Worm (Caenorhabditis elegans) whole organism, young adult: ENCODE measurements around the gene C04G2.5.

ENCODE experiments used
- B0261.1 ChIP-seq: sonication (generic microtip); optimal IDR thresholded peaks from 2 replicates; lab custom pipeline; 2016; ENCODE audit warnings: mild to moderate bottlenecking, missing genetic modification characterization, moderate library complexity, missing compliant biosample characterization
- F22D6.2 ChIP-seq: sonication (generic microtip); optimal IDR thresholded peaks from 2 replicates; lab custom pipeline; 2016; ENCODE audit warnings: mild to moderate bottlenecking, missing genetic modification characterization, missing compliant biosample characterization
- F23B12.7 ChIP-seq: sonication (generic microtip); optimal IDR thresholded peaks from 2 replicates; lab custom pipeline; 2017; ENCODE audit warnings: missing genetic modification characterization, mild to moderate bottlenecking, missing compliant biosample characterization, antibody characterized with exemption, moderate library complexity; ENCODE audit not compliant: insufficient read depth
- F37B4.10 ChIP-seq: fragments of 200-800 bp; sonication (Bioruptor generic); IDR thresholded peaks from 2 replicates; pipeline ENCODE4 v1.3.6; 2022; ENCODE audit warnings: missing genetic modification characterization, missing compliant biosample characterization
- F39B2.1 ChIP-seq: fragments of 200-800 bp; sonication (Bioruptor generic); IDR thresholded peaks from 2 replicates; pipeline ENCODE4 v1.3.6; 2022; ENCODE audit warnings: missing genetic modification reagents, missing genetic modification characterization, missing compliant biosample characterization
- F52B5.7 ChIP-seq: sonication (generic microtip); optimal IDR thresholded peaks from 2 replicates; lab custom pipeline; 2016; ENCODE audit warnings: mild to moderate bottlenecking, missing genetic modification characterization, missing compliant biosample characterization
- F55B11.4 ChIP-seq: sonication (generic microtip); optimal IDR thresholded peaks from 2 replicates; lab custom pipeline; 2016; ENCODE audit warnings: missing compliant biosample characterization, missing genetic modification characterization, borderline replicate concordance; ENCODE audit not compliant: insufficient read depth
- F57A8.1 ChIP-seq: fragments of 200-800 bp; sonication (Bioruptor generic); optimal IDR thresholded peaks from 2 replicates; lab custom pipeline; 2018; ENCODE audit warnings: mild to moderate bottlenecking, missing genetic modification characterization, moderate library complexity, missing compliant biosample characterization
- F57C9.4 ChIP-seq: sonication (generic microtip); optimal IDR thresholded peaks from 2 replicates; lab custom pipeline; 2017; ENCODE audit warnings: mild to moderate bottlenecking, missing genetic modification characterization, missing compliant biosample characterization
- Y67H2A.10 ChIP-seq: fragments of 200-800 bp; sonication (Bioruptor generic); conservative IDR thresholded peaks from 2 replicates; pipeline ENCODE4 v1.3.6; 2022; ENCODE audit warnings: missing genetic modification reagents, missing genetic modification characterization, missing compliant biosample characterization
- aptf-3 ChIP-seq: fragments of 200-800 bp; sonication (Bioruptor generic); IDR thresholded peaks from 2 replicates; pipeline ENCODE4 v1.3.6; 2022; ENCODE audit warnings: missing genetic modification characterization, missing compliant biosample characterization
- atf-7 ChIP-seq: sonication (generic microtip); optimal IDR thresholded peaks from 2 replicates; lab custom pipeline; 2017; ENCODE audit warnings: mild to moderate bottlenecking, missing genetic modification characterization, missing compliant biosample characterization
- athp-1 ChIP-seq: sonication (generic microtip); optimal IDR thresholded peaks from 2 replicates; lab custom pipeline; 2017; ENCODE audit warnings: mild to moderate bottlenecking, missing genetic modification characterization, missing compliant biosample characterization
- attf-6 ChIP-seq: fragments of 200-800 bp; sonication (Bioruptor generic); IDR thresholded peaks from 2 replicates; pipeline ENCODE4 v1.3.6; 2022; ENCODE audit warnings: missing genetic modification reagents, missing genetic modification characterization, missing compliant biosample characterization
- bed-2 ChIP-seq: fragments of 200-800 bp; sonication (Bioruptor generic); IDR thresholded peaks from 2 replicates; pipeline ENCODE4 v1.3.6; 2022; ENCODE audit warnings: missing genetic modification reagents, missing genetic modification characterization, missing compliant biosample characterization
- cebp-1 ChIP-seq, 2 experiments: fragments of 200-800 bp in 1 of 2; sonication (Bioruptor generic) in 1 of 2; sonication (generic microtip) in 1 of 2; IDR thresholded peaks in 1 of 2; optimal IDR thresholded peaks in 1 of 2; 2 replicates each; pipeline versions ENCODE4 v1.3.6 to Lab custom; 2017 to 2022; ENCODE audit warnings: missing compliant biosample characterization in 2 of 2, missing genetic modification characterization in 2 of 2, mild to moderate bottlenecking in 1 of 2, missing genetic modification reagents in 1 of 2, moderate library complexity in 1 of 2
- ceh-100 ChIP-seq: fragments of 200-800 bp; sonication (Bioruptor generic); IDR thresholded peaks from 2 replicates; pipeline ENCODE4 v1.3.6; 2022; ENCODE audit warnings: missing genetic modification reagents, missing genetic modification characterization, missing compliant biosample characterization
- ceh-40 ChIP-seq: fragments of 200-800 bp; sonication (Bioruptor generic); IDR thresholded peaks from 2 replicates; pipeline ENCODE4 v1.3.6; 2022; ENCODE audit warnings: missing genetic modification characterization, missing compliant biosample characterization
- chd-7 ChIP-seq: sonication (generic microtip); optimal IDR thresholded peaks from 2 replicates; lab custom pipeline; 2016; ENCODE audit warnings: mild to moderate bottlenecking, missing genetic modification characterization, moderate library complexity, missing compliant biosample characterization
- die-1 ChIP-seq: sonication (generic microtip); optimal IDR thresholded peaks from 2 replicates; lab custom pipeline; 2016; ENCODE audit warnings: missing genotype, mild to moderate bottlenecking, missing genetic modification characterization, missing compliant biosample characterization
- egl-18 ChIP-seq: fragments of 200-800 bp; sonication (Bioruptor generic); IDR thresholded peaks from 2 replicates; pipeline ENCODE4 v1.3.6; 2022; ENCODE audit warnings: missing genetic modification reagents, missing genetic modification characterization, missing compliant biosample characterization
- ets-4 ChIP-seq: fragments of 200-800 bp; sonication (Bioruptor generic); optimal IDR thresholded peaks from 2 replicates; lab custom pipeline; 2018; ENCODE audit warnings: mild to moderate bottlenecking, missing genetic modification characterization, missing compliant biosample characterization
- fkh-3 ChIP-seq: sonication (generic microtip); optimal IDR thresholded peaks from 2 replicates; lab custom pipeline; 2016; ENCODE audit warnings: mild to moderate bottlenecking, missing genetic modification characterization, missing compliant biosample characterization
- hmg-20 ChIP-seq: fragments of 200-800 bp; sonication (Bioruptor generic); IDR thresholded peaks from 2 replicates; pipeline ENCODE4 v1.3.6; 2022; ENCODE audit warnings: missing genetic modification reagents, missing genetic modification characterization, missing compliant biosample characterization
- hrde-1 ChIP-seq: sonication (generic microtip); optimal IDR thresholded peaks from 2 replicates; lab custom pipeline; 2016; ENCODE audit warnings: missing genetic modification characterization, mild to moderate bottlenecking, missing compliant biosample characterization, moderate library complexity, missing genotype, missing genetic modification reagents, borderline replicate concordance
- lag-1 ChIP-seq: fragments of 200-800 bp; sonication (Bioruptor generic); IDR thresholded peaks from 2 replicates; pipeline ENCODE4 v1.3.6; 2022; ENCODE audit warnings: missing genetic modification reagents, missing genetic modification characterization, missing compliant biosample characterization
- let-607 ChIP-seq, 2 experiments: fragments of 200-800 bp in 1 of 2; sonication (Bioruptor generic) in 1 of 2; sonication (generic microtip) in 1 of 2; optimal IDR thresholded peaks; 2 replicates each; lab custom pipeline; 2016 to 2018; ENCODE audit warnings: mild to moderate bottlenecking in 2 of 2, missing compliant biosample characterization in 2 of 2, missing genetic modification characterization in 2 of 2, moderate library complexity in 2 of 2, missing genotype in 1 of 2
- lin-35 ChIP-seq, 3 experiments: fragments of 150-350 bp in 2 of 3; sonication (generic microtip) in 1 of 3; optimal IDR thresholded peaks; 2 replicates each; lab custom pipeline; 2014 to 2018; ENCODE audit warnings: missing biosample characterization in 3 of 3, missing genetic modification characterization in 3 of 3, missing genetic modification reagents in 3 of 3
- mxl-1 ChIP-seq: sonication (generic microtip); optimal IDR thresholded peaks from 2 replicates; lab custom pipeline; 2016; ENCODE audit warnings: missing genetic modification characterization, missing compliant biosample characterization
- nhr-120 ChIP-seq: fragments of 200-800 bp; sonication (Bioruptor generic); IDR thresholded peaks from 2 replicates; pipeline ENCODE4 v1.3.6; 2022; ENCODE audit warnings: missing genetic modification characterization, missing compliant biosample characterization
- nhr-179 ChIP-seq: sonication (generic microtip); optimal IDR thresholded peaks from 2 replicates; lab custom pipeline; 2016; ENCODE audit warnings: mild to moderate bottlenecking, missing genetic modification characterization, missing compliant biosample characterization
- nhr-27 ChIP-seq: fragments of 200-800 bp; sonication (Bioruptor generic); optimal IDR thresholded peaks from 2 replicates; lab custom pipeline; 2018; ENCODE audit warnings: mild to moderate bottlenecking, missing genetic modification characterization, moderate library complexity, missing compliant biosample characterization
- nhr-80 ChIP-seq: sonication (generic microtip); optimal IDR thresholded peaks from 2 replicates; lab custom pipeline; 2016; ENCODE audit warnings: missing genetic modification characterization, missing compliant biosample characterization
- nhr-90 ChIP-seq: sonication (generic microtip); optimal IDR thresholded peaks from 2 replicates; lab custom pipeline; 2016; ENCODE audit warnings: missing genotype, mild to moderate bottlenecking, missing genetic modification characterization, missing compliant biosample characterization
- pbrm-1 ChIP-seq: fragments of 200-800 bp; sonication (Bioruptor generic); IDR thresholded peaks from 2 replicates; pipeline ENCODE4 v1.3.6; 2022; ENCODE audit warnings: missing genetic modification reagents, missing genetic modification characterization, missing compliant biosample characterization
- pha-4 ChIP-seq: fragments of 150-350 bp; sonication (generic microtip); optimal IDR thresholded peaks from 2 replicates; lab custom pipeline; 2014; ENCODE audit warnings: missing biosample characterization, missing genetic modification reagents, missing genetic modification characterization
- rcor-1 ChIP-seq: fragments of 200-800 bp; sonication (Bioruptor generic); IDR thresholded peaks from 2 replicates; pipeline ENCODE4 v1.3.6; 2022; ENCODE audit warnings: missing genetic modification reagents, missing genetic modification characterization, missing compliant biosample characterization
- sdz-38 ChIP-seq: sonication (generic microtip); optimal IDR thresholded peaks from 2 replicates; lab custom pipeline; 2016; ENCODE audit warnings: missing genotype, missing genetic modification characterization, missing compliant biosample characterization
- sptf-2 ChIP-seq: fragments of 200-800 bp; sonication (Bioruptor generic); optimal IDR thresholded peaks from 2 replicates; lab custom pipeline; 2018; ENCODE audit warnings: mild to moderate bottlenecking, missing genetic modification characterization, missing compliant biosample characterization
- unc-130 ChIP-seq: sonication (generic microtip); optimal IDR thresholded peaks from 2 replicates; lab custom pipeline; 2016; ENCODE audit warnings: missing genetic modification reagents, missing genetic modification characterization, missing compliant biosample characterization
- ztf-22 ChIP-seq: fragments of 200-800 bp; sonication (Bioruptor generic); optimal IDR thresholded peaks from 2 replicates; lab custom pipeline; 2018; ENCODE audit warnings: mild to moderate bottlenecking, missing genetic modification characterization, moderate library complexity, missing compliant biosample characterization
- ztf-26 ChIP-seq: sonication (generic microtip); optimal IDR thresholded peaks from 2 replicates; lab custom pipeline; 2017; ENCODE audit warnings: missing genetic modification characterization, missing compliant biosample characterization

The C04G2.5 gene

DNA sequence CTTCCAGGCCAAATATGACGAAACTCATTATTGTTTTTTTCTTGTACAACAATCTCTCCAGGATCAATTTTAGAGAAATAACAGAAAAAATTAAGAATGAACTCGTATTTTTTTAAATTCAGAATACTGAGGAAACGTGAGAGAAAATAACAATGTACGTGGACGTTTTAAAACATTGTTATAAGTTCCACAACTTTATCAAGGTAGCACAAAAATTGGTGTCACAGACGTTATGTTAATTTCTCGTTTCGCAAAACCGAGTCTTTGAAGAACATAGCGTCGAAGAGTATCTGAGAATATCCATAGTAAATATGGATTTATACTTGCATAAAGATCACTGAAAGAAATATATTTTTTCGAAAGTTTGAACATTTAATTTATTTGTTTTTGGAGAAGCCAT, 44.0 kb downstream of the C04G2.5 start, which contains the start of gene T04B2.8:
T04B2.8 (minus strand) TSS at position 101 of the 400 bp plus-strand sequence.
- TF ChIP-seq ceh-40 (no peak), nhr-90 (tag; lab: Kevin White, UChicago) (no peak), aptf-3 (GFP tag; lab: Robert Waterston, UW) (no peak), F52B5.7 (tag; lab: Kevin White, UChicago) (no peak), F57C9.4 (tag; lab: Kevin White, UChicago) (no peak)

- TF ChIP-seq pbrm-1 (GFP tag; lab: Robert Waterston, UW) (no peak), nhr-179 (tag; lab: Kevin White, UChicago) (no peak), bed-2 (GFP tag; lab: Robert Waterston, UW) (no peak), atf-7 (tag; lab: Kevin White, UChicago) (no peak), hrde-1 (no peak), F22D6.2 (tag; lab: Kevin White, UChicago) (no peak), B0261.1 (tag; lab: Kevin White, UChicago) (no peak), cebp-1 (GFP tag; IDR thresholded peaks at IDR 0.05; lab: Robert Waterston, UW) (no peak), cebp-1 (tag; optimal IDR thresholded peaks at IDR 0.05; lab: Kevin White, UChicago) (no peak), F55B11.4 (tag; lab: Kevin White, UChicago) (no peak), die-1 (no peak), nhr-120 (GFP tag; lab: Robert Waterston, UW) (no peak), lin-35 (GFP tag; optimal IDR thresholded peaks at IDR 0.05; lab: Kevin White, UChicago) (no peak), egl-18 (GFP tag; lab: Robert Waterston, UW) (no peak), fkh-3 (tag; lab: Kevin White, UChicago) (no peak), lag-1 (GFP tag; lab: Robert Waterston, UW) (no peak), pha-4 (tag; lab: Kevin White, UChicago) (no peak), chd-7 (no peak), ets-4 (GFP tag; lab: Kevin White, UChicago) (no peak), ztf-22 (GFP tag; lab: Kevin White, UChicago) (no peak), F39B2.1 (GFP tag; lab: Robert Waterston, UW) (no peak)
Observed at ce11 chrIV:10048268-10048667, 46.8 kb downstream of the C04G2.5 start.

DNA sequence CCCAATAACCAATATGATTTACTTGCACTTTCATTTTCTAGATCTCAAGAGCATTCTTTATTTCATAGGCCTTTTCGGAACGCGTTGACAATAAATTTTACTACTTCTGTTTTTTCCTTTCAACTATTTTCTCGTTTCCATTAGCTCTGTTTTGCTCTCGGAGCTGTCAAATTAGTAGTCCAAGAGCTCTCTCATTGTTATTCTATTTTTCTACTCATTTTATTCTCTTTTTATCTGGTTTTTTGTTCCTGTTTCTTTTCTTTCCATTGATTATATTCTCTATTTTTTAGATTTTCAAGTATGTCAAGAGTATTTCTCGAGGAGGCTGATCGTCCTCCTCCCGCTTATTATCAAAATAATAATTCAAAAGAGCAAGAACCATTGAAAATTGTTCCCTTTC, 48.0 kb downstream of the C04G2.5 start, which contains the start of gene T04B2.3:
T04B2.3 (plus strand) TSS at position 301 of the 400 bp plus-strand sequence.
- TF ChIP-seq athp-1 (tag; lab: Kevin White, UChicago), result no peak
- TF ChIP-seq atf-7 (tag; lab: Kevin White, UChicago), result no peak
- no peak for TF ChIP-seq nhr-27 (tag; lab: Kevin White, UChicago)
- TF ChIP-seq nhr-80 (tag; lab: Kevin White, UChicago), result no peak
- no peak for TF ChIP-seq Y67H2A.10
- no peak for TF ChIP-seq ceh-100 (GFP tag; lab: Robert Waterston, UW)
- TF ChIP-seq ztf-26 (tag; lab: Kevin White, UChicago), result no peak
- TF ChIP-seq sptf-2 (GFP tag; lab: Kevin White, UChicago), result no peak
- TF ChIP-seq sdz-38, result no peak
- no peak for TF ChIP-seq F23B12.7 (tag; lab: Kevin White, UChicago)
- no peak for TF ChIP-seq rcor-1 (GFP tag; lab: Robert Waterston, UW)
- TF ChIP-seq F37B4.10 (GFP tag; lab: Robert Waterston, UW), result no peak
- TF ChIP-seq F57A8.1 (GFP tag; lab: Kevin White, UChicago), result no peak
- TF ChIP-seq B0261.1 (tag; lab: Kevin White, UChicago), result no peak
- TF ChIP-seq let-607 (tag; optimal IDR thresholded peaks at IDR 0.05; lab: Kevin White, UChicago), result no peak
- TF ChIP-seq hmg-20 (GFP tag; lab: Robert Waterston, UW), result no peak
- no peak for TF ChIP-seq unc-130 (GFP tag; lab: Kevin White, UChicago)
- no peak for TF ChIP-seq mxl-1
- TF ChIP-seq attf-6, result no peak
